Worm (Caenorhabditis elegans): ENCODE data around the gene snap-1.

Gene snap-1

ce11 chrV:8108670-8109069, 21.7 kb upstream of the snap-1 start, which contains the start of gene myo-5:
Gene myo-5, plus strand, starts transcription at chrV:8108970.
- TF ChIP-seq nhr-28 (tag; optimal IDR thresholded peaks at IDR 0.05) (no peak), ceh-44 (GFP tag; IDR thresholded peaks at IDR 0.05) (no peak), spr-3 (GFP tag; optimal IDR thresholded peaks at IDR 0.05) (no peak), unc-39 (tag; optimal IDR thresholded peaks at IDR 0.05) (no peak), mep-1 (tag; optimal IDR thresholded peaks at IDR 0.05) (no peak), nhr-11 (tag; optimal IDR thresholded peaks at IDR 0.05) (no peak)

ce11 chrV:8110816-8111215, 19.6 kb upstream of the snap-1 start:
- TF ChIP-seq daf-8 (GFP tag; IDR thresholded peaks at IDR 0.05) (no peak), aha-1 (tag) (no peak), F37D6.2 (tag; optimal IDR thresholded peaks at IDR 0.05) (no peak), ceh-44 (GFP tag; IDR thresholded peaks at IDR 0.05) (no peak)

ce11 chrV:8114542-8114941, 15.9 kb upstream of the snap-1 start:
- TF ChIP-seq gei-8 (GFP tag; optimal IDR thresholded peaks at IDR 0.05): no peak
- TF ChIP-seq mxl-3 (GFP tag; optimal IDR thresholded peaks at IDR 0.05): no peak
- peak in 1 of 2 experiments; percentile 93 for TF ChIP-seq unc-62 (GFP tag; optimal IDR thresholded peaks at IDR 0.05 in 1 of 2)
- no peak for TF ChIP-seq unc-62 (tag; optimal IDR thresholded peaks at IDR 0.05)
- no peak for TF ChIP-seq ctbp-1 (GFP tag; IDR thresholded peaks at IDR 0.05)
- no peak for TF ChIP-seq php-3 (GFP tag; IDR thresholded peaks at IDR 0.05)
- no peak for TF ChIP-seq nhr-6 (tag; optimal IDR thresholded peaks at IDR 0.05)

- TF ChIP-seq daf-19 (GFP tag; conservative IDR thresholded peaks at IDR 0.05): no peak
- no peak for TF ChIP-seq F44E2.7 (GFP tag; IDR thresholded peaks at IDR 0.05)
- no peak for TF ChIP-seq pqm-1 (tag; optimal IDR thresholded peaks at IDR 0.05)
- TF ChIP-seq lin-38 (GFP tag; IDR thresholded peaks at IDR 0.05): no peak
- no peak for TF ChIP-seq hmg-1.1 (GFP tag; IDR thresholded peaks at IDR 0.05)
- no peak for TF ChIP-seq Y75B8A.6 (GFP tag; IDR thresholded peaks at IDR 0.05)
- TF ChIP-seq F26F4.8 (GFP tag; conservative IDR thresholded peaks at IDR 0.05): no peak
These were observed 12.4 kb upstream of the snap-1 start, which contains the start of gene D1014.7 for ce11 chrV:8117964-8118363. Gene D1014.7, plus strand, starts transcription at chrV:8118264.

- TF ChIP-seq nhr-10 (tag; optimal IDR thresholded peaks at IDR 0.05) (no peak), hif-1 (tag; optimal IDR thresholded peaks at IDR 0.05) (no peak), ZK546.5 (tag; optimal IDR thresholded peaks at IDR 0.05) (no peak), jun-1 (tag; optimal IDR thresholded peaks at IDR 0.05) (no peak), fkh-10 (GFP tag; optimal IDR thresholded peaks at IDR 0.05) (no peak), daf-12 (tag; optimal IDR thresholded peaks at IDR 0.05) (no peak), F10B5.3 (tag; optimal IDR thresholded peaks at IDR 0.05) (no peak), ceh-82 (tag; optimal IDR thresholded peaks at IDR 0.05) (no peak), snpc-4 (tag; optimal IDR thresholded peaks at IDR 0.05) (no peak), php-3 (GFP tag; IDR thresholded peaks at IDR 0.05) (no peak), nhr-11 (tag; optimal IDR thresholded peaks at IDR 0.05) (no peak), mxl-2 (GFP tag; conservative IDR thresholded peaks at IDR 0.05) (no peak)
These were observed 9.5 kb upstream of the snap-1 start, which contains the start of gene D1014.6 for ce11 chrV:8120868-8121267. Gene D1014.6, plus strand, starts transcription at chrV:8121168.

ce11 chrV:8123384-8123783, 7.0 kb upstream of the snap-1 start, which contains the start of gene D1014.5:
Gene D1014.5, plus strand, starts transcription at chrV:8123684.
- peak; percentile 10 for TF ChIP-seq aha-1 (tag)
- no peak for TF ChIP-seq tag-97 (GFP tag; IDR thresholded peaks at IDR 0.05)
